Worm (Caenorhabditis elegans): ENCODE data around the gene C16D9.4.

DNA sequence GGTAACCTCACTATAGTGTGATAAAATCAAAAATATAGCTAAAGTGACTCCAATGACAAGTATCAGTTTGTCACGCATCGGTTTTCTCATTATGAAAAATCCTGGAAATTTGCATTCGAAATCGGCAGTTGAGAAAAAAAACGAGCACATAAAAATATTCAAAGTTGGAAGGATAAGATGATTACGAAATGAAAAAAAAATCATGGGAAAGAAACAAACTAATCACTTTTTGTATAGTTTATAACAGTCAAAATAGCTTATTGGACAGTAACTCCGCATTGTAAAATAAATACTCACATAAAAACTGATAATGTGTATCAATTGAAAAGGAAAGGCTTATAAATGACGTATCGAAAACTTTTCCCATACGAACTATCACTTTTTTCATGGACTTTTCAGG is at the start of gene C16D9.4:
- TF ChIP-seq sox-4 (tag; optimal IDR thresholded peaks at IDR 0.05) (no peak), sox-2 (GFP tag; IDR thresholded peaks at IDR 0.05) (no peak), pha-4 (tag; optimal IDR thresholded peaks at IDR 0.05) (no peak), dve-1 (tag; optimal IDR thresholded peaks at IDR 0.05) (no peak), ama-1 (optimal IDR thresholded peaks at IDR 0.05) (no peak), rnt-1 (tag; optimal IDR thresholded peaks at IDR 0.05) (no peak), ceh-22 (tag; optimal IDR thresholded peaks at IDR 0.05) (no peak), elt-2 (tag; optimal IDR thresholded peaks at IDR 0.05) (no peak), hlh-30 (tag; optimal IDR thresholded peaks at IDR 0.05; ENCODE audit: insufficient read depth) (no peak), K02D7.2 (tag; optimal IDR thresholded peaks at IDR 0.05) (no peak), ceh-2 (tag; optimal IDR thresholded peaks at IDR 0.05) (no peak), pros-1 (tag; optimal IDR thresholded peaks at IDR 0.05) (no peak)

Measured in whole organism, late embryonic.